Worm (Caenorhabditis elegans) whole organism, young adult: ENCODE data around the gene phb-2.

Experiments
- F22D6.2 ChIP-seq: sonication (generic microtip); optimal IDR thresholded peaks from 2 replicates; lab custom pipeline; 2016; ENCODE audit warnings: mild to moderate bottlenecking, missing genetic modification characterization, missing compliant biosample characterization
- F39B2.1 ChIP-seq: fragments of 200-800 bp; sonication (Bioruptor generic); IDR thresholded peaks from 2 replicates; pipeline ENCODE4 v1.3.6; 2022; ENCODE audit warnings: missing genetic modification reagents, missing genetic modification characterization, missing compliant biosample characterization
- F55B11.4 ChIP-seq: sonication (generic microtip); optimal IDR thresholded peaks from 2 replicates; lab custom pipeline; 2016; ENCODE audit warnings: missing compliant biosample characterization, missing genetic modification characterization, borderline replicate concordance; ENCODE audit not compliant: insufficient read depth
- efl-1 ChIP-seq: fragments of 150-350 bp; optimal IDR thresholded peaks from 2 replicates; lab custom pipeline; 2014; ENCODE audit warnings: missing biosample characterization, missing genetic modification reagents, missing genetic modification characterization
- lin-26 ChIP-seq: fragments of 200-800 bp; sonication (Bioruptor generic); IDR thresholded peaks from 2 replicates; pipeline ENCODE4 v1.3.6; 2022; ENCODE audit warnings: missing genetic modification reagents, missing genetic modification characterization, missing compliant biosample characterization
- lin-54 ChIP-seq: fragments of 200-800 bp; sonication (Bioruptor generic); optimal IDR thresholded peaks from 2 replicates; lab custom pipeline; 2018; ENCODE audit warnings: mild to moderate bottlenecking, missing genetic modification characterization, missing compliant biosample characterization
- nfya-1 ChIP-seq: sonication (generic microtip); optimal IDR thresholded peaks from 2 replicates; lab custom pipeline; 2017; ENCODE audit warnings: antibody characterized with exemption, missing compliant biosample characterization, missing genetic modification characterization, borderline replicate concordance; ENCODE audit not compliant: insufficient read depth
- nfya-2 ChIP-seq: fragments of 200-800 bp; sonication (Bioruptor generic); IDR thresholded peaks from 2 replicates; pipeline ENCODE4 v1.3.6; 2022; ENCODE audit warnings: missing genetic modification reagents, missing genetic modification characterization, missing compliant biosample characterization
- snpc-1.1 ChIP-seq: sonication (generic microtip); optimal IDR thresholded peaks from 2 replicates; lab custom pipeline; 2017; ENCODE audit warnings: missing genetic modification characterization, mild to moderate bottlenecking, missing compliant biosample characterization, antibody characterized with exemption, moderate library complexity, missing genotype, missing genetic modification reagents; ENCODE audit not compliant: insufficient read depth
- unc-62 ChIP-seq: fragments of 150-350 bp; optimal IDR thresholded peaks from 2 replicates; lab custom pipeline; 2014; ENCODE audit warnings: missing biosample characterization, missing genetic modification reagents, missing genetic modification characterization
- ztf-25 ChIP-seq: fragments of 200-800 bp; sonication (Bioruptor generic); IDR thresholded peaks from 2 replicates; pipeline ENCODE4 v1.3.6; 2022; ENCODE audit warnings: missing genetic modification reagents, missing genetic modification characterization, missing compliant biosample characterization
- ztf-28 ChIP-seq: fragments of 200-800 bp; sonication (Bioruptor generic); IDR thresholded peaks from 2 replicates; pipeline ENCODE4 v1.3.6; 2022; ENCODE audit warnings: missing genetic modification reagents, missing genetic modification characterization, missing compliant biosample characterization

DNA sequence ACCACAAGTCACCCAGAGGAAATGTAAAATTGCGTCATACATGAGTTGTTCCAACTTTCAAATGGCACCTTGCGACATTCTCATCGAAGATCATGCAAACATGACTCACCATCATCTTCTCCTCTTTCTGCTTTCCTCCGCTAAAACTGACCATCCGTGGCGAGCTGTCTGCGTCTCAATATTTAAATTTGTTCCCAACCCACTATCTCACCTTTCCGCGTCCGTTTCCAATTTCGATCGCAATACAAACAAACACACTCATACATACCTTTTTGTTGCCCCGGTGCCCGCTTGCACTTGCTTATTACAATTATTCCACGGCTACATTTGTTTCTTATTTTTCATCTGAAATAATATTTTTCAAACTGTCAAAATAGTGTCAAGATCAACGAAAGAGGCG lies 9.5 kb downstream of the phb-2 start, which contains the start of gene nmgp-1:
- TF ChIP-seq F22D6.2 (tag; lab: Kevin White, UChicago) (no peak), lin-26 (GFP tag; lab: Robert Waterston, UW) (no peak), F55B11.4 (tag; lab: Kevin White, UChicago) (no peak), lin-54 (GFP tag; lab: Kevin White, UChicago) (no peak), unc-62 (GFP tag; lab: Kevin White, UChicago) (no peak), snpc-1.1 (tag; lab: Kevin White, UChicago) (no peak), ztf-28 (GFP tag; lab: Robert Waterston, UW) (no peak), F39B2.1 (GFP tag; lab: Robert Waterston, UW) (no peak), efl-1 (no peak), nfya-1 (tag; lab: Kevin White, UChicago) (no peak), nfya-2 (GFP tag; lab: Robert Waterston, UW) (no peak), ztf-25 (GFP tag; lab: Robert Waterston, UW) (no peak)
